Worm (Caenorhabditis elegans) whole organism, L3 larva: ENCODE results near the gene srbc-55.

Experiments
- R02D3.7 ChIP-seq: fragments of 150-350 bp; optimal IDR thresholded peaks from 2 replicates; lab custom pipeline; 2014; ENCODE audit warnings: missing biosample characterization, missing genetic modification characterization
- ZK546.5 ChIP-seq: sonication (generic microtip); optimal IDR thresholded peaks from 2 replicates; lab custom pipeline; 2017; ENCODE audit warnings: missing biosample characterization, missing genetic modification characterization
- aly-2 ChIP-seq: fragments of 150-350 bp; optimal IDR thresholded peaks from 2 replicates; lab custom pipeline; 2014; ENCODE audit warnings: missing biosample characterization, missing genetic modification characterization
- ama-1 ChIP-seq: fragments of 150-350 bp; optimal IDR thresholded peaks from 2 replicates; lab custom pipeline; 2018
- ceh-16 ChIP-seq: sonication (generic microtip); optimal IDR thresholded peaks from 2 replicates; lab custom pipeline; 2017; ENCODE audit warnings: missing biosample characterization, missing genetic modification characterization
- ceh-28 ChIP-seq: fragments of 150-350 bp; optimal IDR thresholded peaks from 2 replicates; lab custom pipeline; 2014; ENCODE audit warnings: missing biosample characterization, missing genetic modification reagents, missing genetic modification characterization
- ceh-82 ChIP-seq: fragments of 150-350 bp; optimal IDR thresholded peaks from 2 replicates; lab custom pipeline; 2014; ENCODE audit warnings: missing biosample characterization, missing genetic modification characterization
- daf-12 ChIP-seq: fragments of 150-350 bp; optimal IDR thresholded peaks from 2 replicates; lab custom pipeline; 2014; ENCODE audit warnings: missing biosample characterization, missing genetic modification reagents, missing genetic modification characterization
- egl-27 ChIP-seq: sonication (generic microtip); optimal IDR thresholded peaks from 4 replicates; lab custom pipeline; 2017; ENCODE audit warnings: missing biosample characterization, missing genetic modification reagents, missing genetic modification characterization
- egl-5 ChIP-seq: fragments of 150-350 bp; optimal IDR thresholded peaks from 2 replicates; lab custom pipeline; 2017; ENCODE audit warnings: missing biosample characterization, missing genetic modification reagents, missing genetic modification characterization, inconsistent platforms
- elt-1 ChIP-seq: fragments of 150-350 bp; optimal IDR thresholded peaks from 2 replicates; lab custom pipeline; 2014; ENCODE audit warnings: missing biosample characterization, missing genetic modification characterization
- elt-2 ChIP-seq: sonication (generic microtip); optimal IDR thresholded peaks from 2 replicates; lab custom pipeline; 2016; ENCODE audit warnings: missing genetic modification reagents, mild to moderate bottlenecking, missing genetic modification characterization, missing compliant biosample characterization
- eor-1 ChIP-seq, 2 experiments: fragments of 150-350 bp; optimal IDR thresholded peaks; 2 replicates each; lab custom pipeline; 2014 to 2018; ENCODE audit warnings: missing biosample characterization in 2 of 2, missing genetic modification characterization in 2 of 2
- fkh-10 ChIP-seq: sonication (generic microtip); optimal IDR thresholded peaks from 2 replicates; lab custom pipeline; 2017; ENCODE audit warnings: missing biosample characterization, missing genetic modification reagents, missing genetic modification characterization
- fkh-2 ChIP-seq: fragments of 150-350 bp; optimal IDR thresholded peaks from 2 replicates; lab custom pipeline; 2014; ENCODE audit warnings: missing biosample characterization, missing genetic modification reagents, missing genetic modification characterization
- fos-1 ChIP-seq: fragments of 150-350 bp; optimal IDR thresholded peaks from 2 replicates; lab custom pipeline; 2014; ENCODE audit warnings: missing biosample characterization, missing genetic modification characterization
- hmg-11 ChIP-seq: sonication (generic microtip); optimal IDR thresholded peaks from 2 replicates; lab custom pipeline; 2016; ENCODE audit warnings: missing genetic modification characterization, missing compliant biosample characterization
- jun-1 ChIP-seq: fragments of 150-350 bp; optimal IDR thresholded peaks from 2 replicates; lab custom pipeline; 2014; ENCODE audit warnings: missing biosample characterization, missing genetic modification reagents, missing genetic modification characterization
- lin-15B ChIP-seq: fragments of 150-350 bp; optimal IDR thresholded peaks from 2 replicates; lab custom pipeline; 2014; ENCODE audit warnings: missing biosample characterization, missing genetic modification characterization
- lin-39 ChIP-seq: fragments of 150-350 bp; optimal IDR thresholded peaks from 2 replicates; lab custom pipeline; 2018; ENCODE audit warnings: missing biosample characterization, missing genetic modification reagents, missing genetic modification characterization
- lsy-12 ChIP-seq: sonication (generic microtip); optimal IDR thresholded peaks from 2 replicates; lab custom pipeline; 2016; ENCODE audit warnings: mild to moderate bottlenecking, missing genetic modification characterization, missing compliant biosample characterization
- mdl-1 ChIP-seq: fragments of 150-350 bp; optimal IDR thresholded peaks from 2 replicates; lab custom pipeline; 2014; ENCODE audit warnings: missing biosample characterization, missing genetic modification characterization
- mml-1 ChIP-seq: fragments of 150-350 bp; sonication (generic microtip); optimal IDR thresholded peaks from 3 replicates; lab custom pipeline; 2014; ENCODE audit warnings: missing biosample characterization, missing genetic modification characterization
- nfya-1 ChIP-seq: sonication (generic microtip); optimal IDR thresholded peaks from 2 replicates; lab custom pipeline; 2017; ENCODE audit warnings: missing genetic modification characterization, mild to moderate bottlenecking, missing compliant biosample characterization, antibody characterized with exemption, moderate library complexity; ENCODE audit not compliant: insufficient read depth
- nhr-11 ChIP-seq: fragments of 150-350 bp; optimal IDR thresholded peaks from 2 replicates; lab custom pipeline; 2014; ENCODE audit warnings: missing biosample characterization, missing genetic modification characterization
- nhr-12 ChIP-seq: fragments of 150-350 bp; optimal IDR thresholded peaks from 2 replicates; lab custom pipeline; 2014; ENCODE audit warnings: missing biosample characterization, missing genetic modification characterization
- nhr-23 ChIP-seq: fragments of 150-350 bp; optimal IDR thresholded peaks from 2 replicates; lab custom pipeline; 2014; ENCODE audit warnings: missing biosample characterization, missing genetic modification reagents, missing genetic modification characterization
- nhr-237 ChIP-seq: fragments of 150-350 bp; optimal IDR thresholded peaks from 2 replicates; lab custom pipeline; 2014; ENCODE audit warnings: missing biosample characterization, missing genetic modification characterization
- nhr-25 ChIP-seq: sonication (generic microtip); optimal IDR thresholded peaks from 2 replicates; lab custom pipeline; 2017; ENCODE audit warnings: missing biosample characterization, missing genetic modification characterization
- nhr-28 ChIP-seq: fragments of 150-350 bp; optimal IDR thresholded peaks from 2 replicates; lab custom pipeline; 2014; ENCODE audit warnings: missing biosample characterization, missing genetic modification characterization
- nhr-43 ChIP-seq: sonication (generic microtip); optimal IDR thresholded peaks from 2 replicates; lab custom pipeline; 2016; ENCODE audit warnings: mild to moderate bottlenecking, missing genetic modification characterization, missing compliant biosample characterization; ENCODE audit not compliant: poor library complexity, severe bottlenecking
- nhr-67 ChIP-seq: fragments of 150-350 bp; optimal IDR thresholded peaks from 2 replicates; lab custom pipeline; 2014; ENCODE audit warnings: missing biosample characterization, missing genetic modification characterization
- nhr-76 ChIP-seq: fragments of 150-350 bp; sonication (generic microtip); optimal IDR thresholded peaks from 5 replicates; lab custom pipeline; 2014; ENCODE audit warnings: missing biosample characterization, missing genetic modification characterization
- nhr-77 ChIP-seq: fragments of 150-350 bp; optimal IDR thresholded peaks from 2 replicates; lab custom pipeline; 2014; ENCODE audit warnings: missing biosample characterization, missing genetic modification characterization
- pha-4 ChIP-seq: fragments of 150-350 bp; optimal IDR thresholded peaks from 2 replicates; lab custom pipeline; 2014; ENCODE audit warnings: missing biosample characterization, missing genetic modification reagents, missing genetic modification characterization
- pqm-1 ChIP-seq: fragments of 150-350 bp; optimal IDR thresholded peaks from 2 replicates; lab custom pipeline; 2017; ENCODE audit warnings: missing biosample characterization, missing genetic modification characterization, inconsistent platforms
- sea-2 ChIP-seq: fragments of 150-350 bp; sonication (generic microtip); optimal IDR thresholded peaks from 4 replicates; lab custom pipeline; 2014; ENCODE audit warnings: missing biosample characterization, missing genetic modification reagents, missing genetic modification characterization
- skn-1 ChIP-seq: fragments of 150-350 bp; optimal IDR thresholded peaks from 2 replicates; lab custom pipeline; 2014; ENCODE audit warnings: missing biosample characterization, missing genetic modification characterization
- snpc-4 ChIP-seq: fragments of 150-350 bp; optimal IDR thresholded peaks from 2 replicates; lab custom pipeline; 2014; ENCODE audit warnings: missing biosample characterization, missing genetic modification characterization
- unc-39 ChIP-seq: sonication (generic microtip); optimal IDR thresholded peaks from 4 replicates; lab custom pipeline; 2017; ENCODE audit warnings: missing biosample characterization, missing genetic modification characterization
- unc-62 ChIP-seq: fragments of 150-350 bp; sonication (generic microtip); optimal IDR thresholded peaks from 4 replicates; lab custom pipeline; 2014; ENCODE audit warnings: missing biosample characterization, missing genetic modification reagents, missing genetic modification characterization
- ztf-11 ChIP-seq: fragments of 150-350 bp; optimal IDR thresholded peaks from 2 replicates; lab custom pipeline; 2014; ENCODE audit warnings: missing biosample characterization, missing genetic modification characterization
- ztf-4 ChIP-seq: fragments of 150-350 bp; optimal IDR thresholded peaks from 2 replicates; lab custom pipeline; 2014; ENCODE audit warnings: missing biosample characterization, missing genetic modification characterization

The srbc-55 gene

DNA sequence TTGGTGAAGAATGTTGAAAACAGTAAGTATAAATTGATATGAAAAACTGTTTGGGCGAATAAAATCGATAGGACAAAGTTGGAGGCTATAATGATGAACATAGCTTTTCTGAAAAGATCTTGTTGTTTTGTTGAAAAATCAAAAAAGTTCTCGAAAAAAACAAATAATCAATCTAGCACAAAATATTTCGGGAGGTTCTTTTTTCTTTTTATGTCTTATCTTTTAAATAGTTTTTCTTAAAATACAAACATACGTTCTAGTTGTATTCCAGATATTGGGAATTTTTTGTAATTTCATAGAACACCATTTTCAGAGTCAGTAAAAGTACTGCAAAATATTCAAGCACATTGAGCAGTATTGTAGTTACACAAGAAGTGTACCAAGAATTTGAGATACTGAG, at the start of gene srbc-55:
Gene srbc-55 (minus strand): TSS at position 101 of the 400 bp plus-strand sequence.
- TF ChIP-seq ztf-4 (no peak), snpc-4 (tag; lab: Kevin White, UChicago) (no peak), lin-15B (tag; lab: Kevin White, UChicago) (no peak), nhr-237 (tag; lab: Kevin White, UChicago) (no peak), hmg-11 (no peak), nhr-25 (no peak), fkh-2 (tag; lab: Kevin White, UChicago) (no peak), ceh-82 (tag; lab: Kevin White, UChicago) (no peak), nhr-77 (tag; lab: Kevin White, UChicago) (no peak), mdl-1 (tag; lab: Kevin White, UChicago) (no peak), sea-2 (GFP tag; lab: Kevin White, UChicago) (no peak), elt-1 (no peak), pha-4 (tag; lab: Kevin White, UChicago) (no peak), egl-27 (tag; lab: Kevin White, UChicago) (no peak), daf-12 (no peak), eor-1 (tag; optimal IDR thresholded peaks at IDR 0.05; lab: Kevin White, UChicago) (no peak)

DNA sequence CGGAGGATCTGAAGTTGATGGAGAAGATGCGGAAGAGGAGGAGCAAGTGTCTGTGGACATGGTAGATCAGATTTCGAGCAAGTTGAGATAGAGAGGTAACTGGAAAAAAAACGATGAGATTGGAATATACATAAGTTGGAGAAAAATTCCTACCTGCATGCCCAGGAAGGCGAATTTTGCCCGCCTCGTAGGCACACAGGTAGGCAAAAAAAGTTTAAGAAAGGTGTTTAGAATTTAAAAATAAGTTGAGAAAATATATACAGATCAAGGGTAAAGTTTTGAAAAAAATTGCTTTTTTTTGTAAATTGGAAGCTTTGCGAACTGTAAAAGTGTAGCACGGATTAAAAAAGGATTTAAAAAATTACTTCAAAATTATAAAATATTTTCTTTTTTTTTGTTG, 49.7 kb upstream of the srbc-55 start, which contains the start of gene nhr-84:
Gene nhr-84 (minus strand): TSS at position 101 of the 400 bp plus-strand sequence.
- no peak for TF ChIP-seq egl-5
- no peak for TF ChIP-seq nhr-11 (tag; lab: Kevin White, UChicago)
- TF ChIP-seq sea-2 (GFP tag; lab: Kevin White, UChicago) = no peak
- TF ChIP-seq lsy-12 = no peak
- TF ChIP-seq lin-15B (tag; lab: Kevin White, UChicago) = no peak
- no peak for TF ChIP-seq aly-2 (tag; lab: Kevin White, UChicago)
- no peak for TF ChIP-seq ama-1 (lab: Kevin White, UChicago)
- no peak for TF ChIP-seq nhr-43 (tag; lab: Kevin White, UChicago)
- TF ChIP-seq eor-1 (tag; optimal IDR thresholded peaks at IDR 0.05; lab: Kevin White, UChicago) = no peak
- no peak for TF ChIP-seq skn-1 (tag; lab: Kevin White, UChicago)
- no peak for TF ChIP-seq nhr-76 (tag; lab: Kevin White, UChicago)
- no peak for TF ChIP-seq elt-1
- TF ChIP-seq ceh-28 (tag; lab: Kevin White, UChicago) = no peak
- no peak for TF ChIP-seq ztf-11 (tag; lab: Kevin White, UChicago)
- no peak for TF ChIP-seq pha-4 (tag; lab: Kevin White, UChicago)
- TF ChIP-seq egl-27 (tag; lab: Kevin White, UChicago) = no peak

DNA sequence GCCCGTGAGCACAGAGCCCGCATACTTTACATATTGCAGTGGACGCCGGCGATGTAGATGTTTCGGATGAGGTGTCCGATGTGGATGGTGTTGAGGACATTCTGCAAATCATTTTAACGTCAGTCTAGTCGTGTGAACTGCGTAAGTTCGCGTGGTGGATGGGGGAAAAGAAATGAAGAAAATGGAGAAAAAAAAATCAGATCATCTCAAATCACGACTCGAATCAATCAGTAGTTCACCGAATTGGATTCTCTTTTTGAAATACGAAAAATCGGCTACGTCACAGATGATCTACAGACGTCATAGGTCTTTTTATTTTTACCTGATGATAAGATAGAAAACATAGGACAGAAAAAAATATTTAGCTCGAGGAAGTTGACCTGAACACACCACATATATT, 46.5 kb upstream of the srbc-55 start, which contains the start of gene nhr-102:
Gene nhr-102 (minus strand): TSS at position 101 of the 400 bp plus-strand sequence.
- TF ChIP-seq lin-15B (tag; lab: Kevin White, UChicago) = no peak
- TF ChIP-seq elt-2 (tag; lab: Kevin White, UChicago) = peak; percentile 25
- no peak for TF ChIP-seq unc-39 (tag; lab: Kevin White, UChicago)
- no peak for TF ChIP-seq nhr-67 (tag; lab: Kevin White, UChicago)
- TF ChIP-seq hmg-11 = no peak
- no peak for TF ChIP-seq nhr-43 (tag; lab: Kevin White, UChicago)

DNA sequence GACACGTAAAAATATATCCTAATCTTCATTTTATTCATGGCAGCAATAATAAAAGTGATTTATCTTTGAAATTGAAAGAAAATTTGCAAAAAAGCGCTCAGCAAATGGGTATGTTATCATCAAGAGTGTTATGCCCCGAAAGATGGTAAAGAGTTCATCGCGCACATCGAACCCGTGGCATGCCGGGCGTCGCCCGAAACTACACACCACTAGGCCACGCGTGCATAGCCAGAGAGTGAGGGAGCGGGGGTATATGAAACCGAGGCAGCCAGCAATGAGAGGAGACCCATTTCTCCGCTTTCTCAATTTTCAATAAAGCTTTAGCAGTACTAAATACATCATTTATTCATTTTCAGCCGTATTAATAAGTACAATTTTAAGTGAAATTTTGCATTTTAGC, 44.0 kb upstream of the srbc-55 start:
- TF ChIP-seq fkh-10 (no peak), mdl-1 (tag; lab: Kevin White, UChicago) (no peak), lsy-12 (peak; percentile 66), nhr-11 (tag; lab: Kevin White, UChicago) (peak; percentile 18), ceh-28 (tag; lab: Kevin White, UChicago) (no peak), ceh-16 (peak; percentile 13), nhr-28 (no peak), unc-62 (GFP tag; lab: Kevin White, UChicago) (no peak), nfya-1 (tag; lab: Kevin White, UChicago) (peak; percentile 69), mml-1 (tag; lab: Kevin White, UChicago) (no peak), egl-5 (no peak), nhr-12 (tag; lab: Kevin White, UChicago) (no peak), jun-1 (tag; lab: Kevin White, UChicago) (peak; percentile 52), elt-1 (no peak), nhr-23 (tag; lab: Kevin White, UChicago) (no peak), lin-39 (tag; lab: Kevin White, UChicago) (peak; percentile 86), snpc-4 (tag; lab: Kevin White, UChicago) (peak; percentile 35), ceh-82 (tag; lab: Kevin White, UChicago) (peak; percentile 66), fos-1 (no peak), aly-2 (tag; lab: Kevin White, UChicago) (no peak), lin-15B (tag; lab: Kevin White, UChicago) (peak; percentile 36), skn-1 (tag; lab: Kevin White, UChicago) (peak; percentile 74), ZK546.5 (no peak), elt-2 (tag; lab: Kevin White, UChicago) (peak; percentile 69), egl-27 (tag; lab: Kevin White, UChicago) (no peak), sea-2 (GFP tag; lab: Kevin White, UChicago) (no peak), ztf-4 (peak; percentile 36), R02D3.7 (tag; lab: Kevin White, UChicago) (peak; percentile 36), nhr-43 (tag; lab: Kevin White, UChicago) (peak; percentile 87), pqm-1 (tag; lab: Kevin White, UChicago) (peak; percentile 53), eor-1 (tag; optimal IDR thresholded peaks at IDR 0.05; lab: Kevin White, UChicago) (no peak), pha-4 (tag; lab: Kevin White, UChicago) (no peak), nhr-25 (no peak), nhr-76 (tag; lab: Kevin White, UChicago) (no peak), nhr-67 (tag; lab: Kevin White, UChicago) (no peak), ztf-11 (tag; lab: Kevin White, UChicago) (no peak)
